Worm (Caenorhabditis elegans): ENCODE data around the gene let-23.

Gene let-23

ce11 chrII:9232493-9232892, 35.2 kb downstream of the let-23 start:
- TF ChIP-seq ceh-6 (GFP tag; optimal IDR thresholded peaks at IDR 0.05) (no peak), C38D4.7 (GFP tag; optimal IDR thresholded peaks at IDR 0.05) (no peak), K02D7.2 (tag; optimal IDR thresholded peaks at IDR 0.05) (no peak), eyg-1 (tag; optimal IDR thresholded peaks at IDR 0.05) (no peak), ref-2 (tag; optimal IDR thresholded peaks at IDR 0.05) (no peak), Y22D7AL.16 (tag; optimal IDR thresholded peaks at IDR 0.05) (no peak), nhr-232 (tag; optimal IDR thresholded peaks at IDR 0.05) (no peak), F13H6.1 (tag; optimal IDR thresholded peaks at IDR 0.05) (no peak)

ce11 chrII:9232923-9233322, 35.6 kb downstream of the let-23 start, which contains the start of gene T26C5.2:
Gene T26C5.2 (plus strand): TSS chrII:9233223.
- TF ChIP-seq zip-5 (tag; optimal IDR thresholded peaks at IDR 0.05) (no peak), nhr-11 (tag; optimal IDR thresholded peaks at IDR 0.05) (no peak), hlh-15 (tag; optimal IDR thresholded peaks at IDR 0.05) (no peak), unc-3 (GFP tag; conservative IDR thresholded peaks at IDR 0.05) (no peak), unc-3 (tag; optimal IDR thresholded peaks at IDR 0.05) (no peak), lin-11 (tag; optimal IDR thresholded peaks at IDR 0.05) (no peak), Y22D7AL.16 (tag; optimal IDR thresholded peaks at IDR 0.05) (no peak), odd-2 (tag; optimal IDR thresholded peaks at IDR 0.05) (no peak), gmeb-2 (tag; optimal IDR thresholded peaks at IDR 0.05) (no peak), unc-55 (GFP tag; optimal IDR thresholded peaks at IDR 0.05) (no peak)

DNA sequence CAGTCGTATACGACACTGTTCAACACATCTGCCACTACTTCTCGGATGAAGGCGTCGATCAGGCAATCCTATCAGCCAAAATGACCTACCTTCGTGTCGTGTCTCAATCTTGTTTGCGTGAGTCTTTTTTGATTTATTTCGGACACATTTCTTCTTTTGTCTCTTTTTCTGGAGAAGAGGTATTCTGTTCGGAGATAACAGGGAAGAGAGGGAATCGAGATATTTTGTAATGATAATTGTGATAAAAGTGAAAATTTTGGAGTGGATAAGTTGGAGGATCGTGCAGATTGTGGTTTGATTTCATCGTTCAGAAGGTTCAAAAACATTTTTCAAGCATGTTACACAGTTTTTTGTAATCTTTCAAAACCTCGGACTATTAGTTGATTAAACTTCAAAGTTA, 36.5 kb downstream of the let-23 start:
- no peak for TF ChIP-seq ceh-31 (tag; optimal IDR thresholded peaks at IDR 0.05)
- no peak for TF ChIP-seq dve-1 (tag; optimal IDR thresholded peaks at IDR 0.05)
- no peak for TF ChIP-seq ceh-30 (tag; optimal IDR thresholded peaks at IDR 0.05)
- TF ChIP-seq K02D7.2 (tag; optimal IDR thresholded peaks at IDR 0.05): no peak
- TF ChIP-seq pros-1 (tag; optimal IDR thresholded peaks at IDR 0.05): no peak
- no peak for TF ChIP-seq nhr-11 (tag; optimal IDR thresholded peaks at IDR 0.05)
- no peak for TF ChIP-seq sox-2 (GFP tag; IDR thresholded peaks at IDR 0.05)
- no peak for TF ChIP-seq tbx-2 (tag; optimal IDR thresholded peaks at IDR 0.05)
- no peak for TF ChIP-seq ceh-19 (GFP tag; optimal IDR thresholded peaks at IDR 0.05)
- TF ChIP-seq ceh-34 (tag; optimal IDR thresholded peaks at IDR 0.05): no peak
- no peak for TF ChIP-seq hlh-15 (tag; optimal IDR thresholded peaks at IDR 0.05)

DNA sequence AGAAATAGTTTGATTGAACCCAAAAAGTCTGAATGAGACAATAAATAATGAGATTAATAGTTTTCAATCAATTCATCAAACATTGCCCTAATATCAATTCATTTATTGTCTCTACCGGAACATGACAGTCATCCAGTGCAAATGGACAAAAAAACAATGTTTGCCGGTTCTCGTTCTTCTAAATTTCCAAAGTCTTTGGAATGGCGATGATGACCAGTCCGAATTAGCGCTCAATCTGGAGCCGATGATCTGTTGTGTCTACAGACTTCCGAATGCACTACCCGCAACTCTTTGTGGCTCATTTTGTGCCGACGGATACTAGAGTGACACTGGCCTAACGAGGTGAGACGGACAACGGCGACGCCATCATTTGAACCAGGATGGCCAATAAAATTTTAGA, 39.0 kb downstream of the let-23 start, which contains the start of gene T26C5.3:
T26C5.3 (plus strand) TSS at position 301 of the 400 bp plus-strand sequence.
- TF ChIP-seq unc-42 (tag; optimal IDR thresholded peaks at IDR 0.05) (no peak), hlh-30 (tag; optimal IDR thresholded peaks at IDR 0.05; ENCODE audit: insufficient read depth) (no peak), ttx-3 (tag; optimal IDR thresholded peaks at IDR 0.05) (no peak), sdc-2 (tag; optimal IDR thresholded peaks at IDR 0.05) (no peak), pat-9 (tag; optimal IDR thresholded peaks at IDR 0.05) (no peak), K02D7.2 (tag; optimal IDR thresholded peaks at IDR 0.05) (no peak), syd-9 (tag; optimal IDR thresholded peaks at IDR 0.05) (no peak), tbx-7 (tag; optimal IDR thresholded peaks at IDR 0.05) (no peak)

DNA sequence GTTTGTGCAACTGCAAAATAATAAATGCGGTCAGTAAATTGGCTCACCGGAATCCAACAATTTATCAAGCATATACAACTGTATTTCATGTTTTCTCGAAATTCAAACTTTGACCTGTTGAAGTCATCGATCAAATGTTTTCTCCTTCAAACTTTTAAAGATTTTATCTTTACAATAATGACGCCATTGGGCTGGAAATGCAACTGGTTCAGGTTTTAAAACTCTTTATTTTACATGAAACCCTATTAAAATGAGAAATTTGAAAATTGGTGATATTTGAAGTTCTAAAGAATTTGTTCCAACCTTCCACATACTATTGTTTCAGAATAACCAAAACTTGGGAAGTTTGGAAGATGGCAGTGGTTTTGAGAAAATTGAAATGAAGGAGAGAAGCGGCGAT, 39.7 kb downstream of the let-23 start:
- TF ChIP-seq nhr-232 (tag; optimal IDR thresholded peaks at IDR 0.05): no peak

ce11 chrII:9237719-9238118, 40.4 kb downstream of the let-23 start:
- TF ChIP-seq ceh-2 (tag; optimal IDR thresholded peaks at IDR 0.05): no peak
- TF ChIP-seq nfya-1 (tag; optimal IDR thresholded peaks at IDR 0.05): no peak
- no peak for TF ChIP-seq sox-2 (GFP tag; IDR thresholded peaks at IDR 0.05)
